Fruit fly (Drosophila melanogaster): ENCODE data around the gene ro.

ro gene

DNA sequence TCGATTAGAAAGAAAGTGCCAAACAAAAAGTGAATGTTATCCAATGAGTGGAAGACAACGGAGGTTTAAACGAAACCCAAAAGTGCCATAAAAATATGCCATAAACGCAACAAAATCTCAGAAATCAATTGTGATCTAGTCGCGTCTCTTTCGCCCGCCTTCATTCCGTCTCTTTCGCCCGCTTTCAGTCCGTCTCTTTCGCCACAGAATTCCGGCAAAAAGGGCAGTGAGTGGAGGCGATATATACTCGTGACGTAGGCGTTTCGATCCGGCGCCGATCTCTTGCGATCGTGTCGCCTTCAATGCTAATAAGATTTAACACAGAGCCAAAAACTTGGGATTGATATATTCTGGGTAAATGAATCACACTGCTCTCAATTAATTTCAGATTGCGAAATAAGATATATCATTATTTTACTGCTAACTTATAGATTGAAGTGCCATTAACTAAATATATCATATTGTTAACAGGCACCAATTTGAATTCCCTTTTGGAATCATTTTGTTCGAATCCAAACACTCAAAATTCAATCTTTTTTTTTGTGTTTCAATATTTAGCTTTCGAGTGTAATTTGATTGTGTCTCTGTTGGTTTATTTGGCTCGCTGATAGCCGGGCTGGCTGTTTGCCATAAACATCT is 7.2 kb upstream of the ro start (continued):
- no peak for TF ChIP-seq CG11085 (GFP tag; IDR thresholded peaks at IDR 0.05)
- peak; percentile 54 for TF ChIP-seq PHDP (tag; optimal IDR thresholded peaks at IDR 0.05)
- TF ChIP-seq CG3838 (GFP tag; optimal IDR thresholded peaks at IDR 0.05): no peak
- TF ChIP-seq crol (GFP tag; IDR thresholded peaks at IDR 0.05): no peak
- TF ChIP-seq CG15514 (GFP tag; optimal IDR thresholded peaks at IDR 0.05): no peak
- peak; percentile 53 for TF ChIP-seq CG18262 (tag; optimal IDR thresholded peaks at IDR 0.05)
- no peak for TF ChIP-seq Optix (GFP tag; IDR thresholded peaks at IDR 0.05)
- no peak for TF ChIP-seq insv (GFP tag; optimal IDR thresholded peaks at IDR 0.05)
- TF ChIP-seq Ssrp (tag; optimal IDR thresholded peaks at IDR 0.05): peak; percentile 25
- 0 out of 2 replicates have a peak, but pooled peaks have one; percentile 31 for TF ChIP-seq CG17328 (GFP tag; IDR thresholded peaks at IDR 0.05)
- no peak for TF ChIP-seq CHES-1-like (GFP tag; optimal IDR thresholded peaks at IDR 0.05)
- TF ChIP-seq wor (GFP tag; IDR thresholded peaks at IDR 0.05): no peak
- peak; percentile 4 for TF ChIP-seq bcd (GFP tag; optimal IDR thresholded peaks at IDR 0.05)
- TF ChIP-seq Bteb2 (GFP tag; optimal IDR thresholded peaks at IDR 0.05): peak; percentile 14
- peak; percentile 52 for TF ChIP-seq Dek (tag; optimal IDR thresholded peaks at IDR 0.05)
- TF ChIP-seq CG9797 (GFP tag; optimal IDR thresholded peaks at IDR 0.05): no peak
- no peak for TF ChIP-seq ase (GFP tag; IDR thresholded peaks at IDR 0.05)
- TF ChIP-seq HmgZ (tag; optimal IDR thresholded peaks at IDR 0.05): peak; percentile 12
- no peak for TF ChIP-seq dmrt11E (tag; optimal IDR thresholded peaks at IDR 0.05)
- TF ChIP-seq Hand (GFP tag; optimal IDR thresholded peaks at IDR 0.05): no peak
- no peak for TF ChIP-seq nom (GFP tag; optimal IDR thresholded peaks at IDR 0.05)
- TF ChIP-seq Jarid2 (GFP tag; optimal IDR thresholded peaks at IDR 0.05): no peak
- TF ChIP-seq CkIIα-i1 (GFP tag; IDR thresholded peaks at IDR 0.05): no peak
- peak; percentile 21 for TF ChIP-seq Camta (GFP tag; optimal IDR thresholded peaks at IDR 0.05)
- TF ChIP-seq gcm (GFP tag; optimal IDR thresholded peaks at IDR 0.05): no peak
- no peak for TF ChIP-seq pita (GFP tag; optimal IDR thresholded peaks at IDR 0.05)
- 0 out of 2 replicates have a peak, but pooled peaks have one; percentile 17 for TF ChIP-seq CG31224 (GFP tag; IDR thresholded peaks at IDR 0.05)
- 0 out of 2 replicates have a peak, but pooled peaks have one; percentile 16 for TF ChIP-seq E2f1 (GFP tag; IDR thresholded peaks at IDR 0.05)
- no peak for TF ChIP-seq CG3726 (GFP tag; IDR thresholded peaks at IDR 0.05)
- TF ChIP-seq CG11247 (GFP tag; IDR thresholded peaks at IDR 0.05): no peak
- TF ChIP-seq CG10979 (tag; optimal IDR thresholded peaks at IDR 0.05): peak; percentile 55
- TF ChIP-seq NK7.1 (GFP tag; optimal IDR thresholded peaks at IDR 0.05): no peak
- TF ChIP-seq inv (GFP tag; IDR thresholded peaks at IDR 0.05; ENCODE audit: partially characterized antibody): no peak
- no peak for TF ChIP-seq cato (GFP tag; optimal IDR thresholded peaks at IDR 0.05; ENCODE audit: borderline replicate concordance)
- no peak for TF ChIP-seq tna (GFP tag; IDR thresholded peaks at IDR 0.05; ENCODE audit: partially characterized antibody)
- peak; percentile 80 for TF ChIP-seq CG2678 (tag; optimal IDR thresholded peaks at IDR 0.05)
- no peak for TF ChIP-seq HLH4C (GFP tag; IDR thresholded peaks at IDR 0.05; ENCODE audit: partially characterized antibody)
- TF ChIP-seq kah (GFP tag; optimal IDR thresholded peaks at IDR 0.05): no peak
- no peak for TF ChIP-seq br (optimal IDR thresholded peaks at IDR 0.05)
- TF ChIP-seq CG10543 (GFP tag; optimal IDR thresholded peaks at IDR 0.05): peak; percentile 72
- TF ChIP-seq Lim3 (GFP tag; IDR thresholded peaks at IDR 0.05): no peak
- TF ChIP-seq CG13775 (GFP tag; optimal IDR thresholded peaks at IDR 0.05): peak; percentile 20
- TF ChIP-seq rib (GFP tag; IDR thresholded peaks at IDR 0.05): no peak
- TF ChIP-seq Antp (GFP tag; optimal IDR thresholded peaks at IDR 0.05): no peak
- no peak for TF ChIP-seq CG6654 (GFP tag; optimal IDR thresholded peaks at IDR 0.05)
- TF ChIP-seq nau (GFP tag; optimal IDR thresholded peaks at IDR 0.05): no peak
- peak; percentile 25 for TF ChIP-seq CG17359 (tag; optimal IDR thresholded peaks at IDR 0.05)
- peak in 1 of 2 experiments; percentile 60 for TF ChIP-seq Eip74EF (GFP tag; optimal IDR thresholded peaks at IDR 0.05)
- TF ChIP-seq sens-2 (GFP tag; IDR thresholded peaks at IDR 0.05): no peak
- TF ChIP-seq CG33213 (GFP tag; optimal IDR thresholded peaks at IDR 0.05): no peak

All from whole organism, embryonic.